Worm (Caenorhabditis elegans) whole organism, L1 larva: ENCODE measurements around the gene ugt-50.

Experiments
- efl-1 ChIP-seq, 4 experiments: fragments of 150-350 bp; optimal IDR thresholded peaks in 3 of 4; peaks in 1 of 4; 1 replicate in 1 of 4; 2 replicates in 3 of 4; lab custom pipeline; 2014; ENCODE audit warnings: missing biosample characterization in 2 of 4, missing genetic modification characterization in 2 of 4, missing genetic modification reagents in 2 of 4
- egl-13 ChIP-seq: sonication (generic microtip); optimal IDR thresholded peaks from 2 replicates; lab custom pipeline; 2016; ENCODE audit warnings: missing genotype, missing genetic modification reagents, missing genetic modification characterization, missing compliant biosample characterization
- lsy-2 ChIP-seq, 2 experiments: fragments of 150-350 bp; optimal IDR thresholded peaks; 2 replicates each; lab custom pipeline; 2014; ENCODE audit warnings: missing biosample characterization in 2 of 2, missing genetic modification characterization in 2 of 2
- skn-1 ChIP-seq: fragments of 150-350 bp; optimal IDR thresholded peaks from 2 replicates; lab custom pipeline; 2014; ENCODE audit warnings: missing biosample characterization, missing genetic modification characterization

The ugt-50 gene

DNA sequence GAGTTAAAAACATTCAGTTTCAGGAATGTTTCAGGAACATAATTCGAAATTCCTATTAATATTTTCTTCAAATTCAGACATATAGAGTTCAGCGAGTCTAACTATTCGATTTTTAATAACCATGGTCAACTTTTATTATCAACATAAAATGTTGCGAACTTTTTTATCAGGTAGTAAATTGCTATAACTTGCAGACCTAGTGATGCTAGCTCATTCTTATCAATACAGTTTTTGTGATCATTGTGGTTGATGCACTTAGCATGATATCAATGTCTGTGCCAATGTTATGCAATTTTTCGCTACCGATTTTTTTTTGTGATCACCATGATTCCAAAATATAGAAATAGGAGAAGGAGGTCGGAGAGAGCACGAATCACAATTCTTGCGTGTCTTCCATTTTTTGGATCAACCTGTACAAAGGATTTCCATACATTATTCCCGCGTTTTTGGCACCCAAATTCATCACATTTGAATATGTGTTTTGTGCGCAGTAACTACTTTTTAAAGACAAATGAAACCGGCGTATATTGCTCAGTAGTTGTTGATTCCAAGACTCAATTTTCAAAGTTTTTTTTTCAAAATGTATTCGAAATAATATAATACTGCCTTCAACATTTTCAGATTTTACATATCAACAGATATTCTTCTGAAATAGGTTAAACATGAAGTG lies 40.0 kb downstream of the ugt-50 start, which contains the start of gene pgp-12:
Gene pgp-12, plus strand, starts transcription at position 620 of the 670 bp plus-strand sequence.
- TF ChIP-seq egl-13 (tag; lab: Kevin White, UChicago) (no peak), efl-1 (optimal IDR thresholded peaks at IDR 0.05; lab: Kevin White, UChicago) (no peak), efl-1 (GFP tag; optimal IDR thresholded peaks at IDR 0.05 in 1 of 2; lab: Kevin White, UChicago) (peak in 1 of 2 experiments; percentile 77)

ce11 chrX:12738454-12738853 lies 47.1 kb downstream of the ugt-50 start, which contains the start of gene pgp-13:
pgp-13 (plus strand) TSS chrX:12738754.
- TF ChIP-seq lsy-2 (tag; optimal IDR thresholded peaks at IDR 0.05; lab: Kevin White, UChicago), result no peak
- TF ChIP-seq skn-1, result no peak
